Fruit fly (Drosophila melanogaster) whole organism, embryonic: Measurements from ENCODE around the gene Snapin.

ENCODE experiments used
- Aef1 ChIP-seq: fragments of 200-800 bp; sonication (Bioruptor generic); IDR thresholded peaks from 3 replicates; pipeline ENCODE4 v1.3.6; 2022; ENCODE audit warnings: missing biosample characterization, missing genetic modification characterization
- Antp ChIP-seq: fragments of 200-800 bp; sonication (Bioruptor generic); optimal IDR thresholded peaks from 3 replicates; lab custom pipeline; 2016; ENCODE audit warnings: missing biosample characterization, missing genetic modification characterization
- CG10321 ChIP-seq: fragments of 200-800 bp; sonication (Bioruptor generic); IDR thresholded peaks from 2 replicates; pipeline ENCODE4 v1.3.6; 2022; ENCODE audit warnings: missing biosample characterization, missing genetic modification characterization
- CG10959 ChIP-seq: fragments of 200-800 bp; sonication (Bioruptor generic); IDR thresholded peaks from 2 replicates; pipeline ENCODE4 v1.3.6; 2022; ENCODE audit warnings: missing biosample characterization, missing genetic modification characterization
- CG12391 ChIP-seq: fragments of 200-800 bp; sonication (Bioruptor generic); optimal IDR thresholded peaks from 3 replicates; lab custom pipeline; 2018; ENCODE audit warnings: missing biosample characterization, mild to moderate bottlenecking, missing genetic modification characterization, moderate library complexity
- CG13424 ChIP-seq: fragments of 200-800 bp; sonication (Bioruptor generic); optimal IDR thresholded peaks from 2 replicates; lab custom pipeline; 2019; ENCODE audit warnings: missing biosample characterization, mild to moderate bottlenecking, missing genetic modification characterization, moderate library complexity
- CG15514 ChIP-seq: fragments of 200-800 bp; sonication (Bioruptor generic); optimal IDR thresholded peaks from 3 replicates; lab custom pipeline; 2017; ENCODE audit warnings: missing biosample characterization, missing genetic modification characterization, mild to moderate bottlenecking, moderate library complexity, missing genetic modification reagents
- CG17361 ChIP-seq: fragments of 200-800 bp; sonication (Bioruptor generic); IDR thresholded peaks from 3 replicates; pipeline ENCODE4 v1.3.6; 2022; ENCODE audit warnings: missing biosample characterization, missing genetic modification characterization
- CG17568 ChIP-seq: fragments of 200-800 bp; sonication (Bioruptor generic); optimal IDR thresholded peaks from 2 replicates; lab custom pipeline; 2018; ENCODE audit warnings: missing biosample characterization, mild to moderate bottlenecking, missing genetic modification characterization, moderate library complexity
- CG17802 ChIP-seq: fragments of 200-800 bp; sonication (Bioruptor generic); optimal IDR thresholded peaks from 2 replicates; lab custom pipeline; 2018; ENCODE audit warnings: missing biosample characterization, mild to moderate bottlenecking, missing genetic modification characterization, moderate library complexity
- CG2199 ChIP-seq: fragments of 200-800 bp; sonication (Bioruptor generic); IDR thresholded peaks from 3 replicates; pipeline ENCODE4 v1.3.6; 2022; ENCODE audit warnings: missing biosample characterization, missing genetic modification characterization
- CG33557 ChIP-seq: fragments of 200-800 bp; sonication (Bioruptor generic); optimal IDR thresholded peaks from 2 replicates; lab custom pipeline; 2019; ENCODE audit warnings: missing biosample characterization, mild to moderate bottlenecking, missing genetic modification characterization, moderate library complexity
- CG34224 ChIP-seq: fragments of 200-800 bp; sonication (Bioruptor generic); IDR thresholded peaks from 3 replicates; pipeline ENCODE4 v1.3.6; 2022; ENCODE audit warnings: missing biosample characterization, missing genetic modification characterization; ENCODE audit not compliant: partially characterized antibody
- CG4360 ChIP-seq: fragments of 200-800 bp; sonication (Bioruptor generic); IDR thresholded peaks from 2 replicates; pipeline ENCODE4 v1.3.6; 2022; ENCODE audit warnings: missing biosample characterization, missing genetic modification characterization
- CG4404 ChIP-seq: fragments of 200-800 bp; sonication (Bioruptor generic); IDR thresholded peaks from 2 replicates; pipeline ENCODE4 v1.3.6; 2022; ENCODE audit warnings: missing biosample characterization, missing genetic modification characterization
- CG4730 ChIP-seq: fragments of 200-800 bp; sonication (Bioruptor generic); IDR thresholded peaks from 2 replicates; pipeline ENCODE4 v1.3.6; 2022; ENCODE audit warnings: missing biosample characterization, missing genetic modification characterization
- CG4820 ChIP-seq: fragments of 200-800 bp; sonication (Bioruptor generic); optimal IDR thresholded peaks from 3 replicates; lab custom pipeline; 2016; ENCODE audit warnings: missing biosample characterization, missing genetic modification characterization
- CG5180 ChIP-seq: fragments of 200-800 bp; sonication (Bioruptor generic); optimal IDR thresholded peaks from 3 replicates; lab custom pipeline; 2017; ENCODE audit warnings: missing biosample characterization, missing genetic modification characterization, mild to moderate bottlenecking, moderate library complexity, missing genetic modification reagents
- CG6175 ChIP-seq: fragments of 200-800 bp; sonication (Bioruptor generic); IDR thresholded peaks from 3 replicates; pipeline ENCODE4 v1.3.6; 2022; ENCODE audit warnings: missing biosample characterization, missing genetic modification characterization
- CG6683 ChIP-seq: fragments of 200-800 bp; sonication (Bioruptor generic); optimal IDR thresholded peaks from 2 replicates; lab custom pipeline; 2017; ENCODE audit warnings: missing biosample characterization, mild to moderate bottlenecking, missing genetic modification characterization, missing genetic modification reagents
- CG6765 ChIP-seq: fragments of 200-800 bp; sonication (Bioruptor generic); optimal IDR thresholded peaks from 3 replicates; lab custom pipeline; 2017; ENCODE audit warnings: missing biosample characterization, mild to moderate bottlenecking, missing genetic modification characterization
- CG9215 ChIP-seq: fragments of 200-800 bp; sonication (Bioruptor generic); IDR thresholded peaks from 2 replicates; pipeline ENCODE4 v1.3.6; 2022; ENCODE audit warnings: missing biosample characterization, missing genetic modification characterization
- CG9876 ChIP-seq: fragments of 200-800 bp; sonication (Bioruptor generic); optimal IDR thresholded peaks from 2 replicates; lab custom pipeline; 2016; ENCODE audit warnings: missing biosample characterization, missing genetic modification characterization
- CHES-1-like ChIP-seq: fragments of 200-800 bp; sonication (Bioruptor generic); optimal IDR thresholded peaks from 2 replicates; lab custom pipeline; 2016; ENCODE audit warnings: missing biosample characterization, missing genetic modification characterization
- CrebB ChIP-seq: fragments of 200-800 bp; sonication (Bioruptor generic); optimal IDR thresholded peaks from 3 replicates; lab custom pipeline; 2018; ENCODE audit warnings: missing biosample characterization, mild to moderate bottlenecking, missing genetic modification characterization
- Dfd ChIP-seq, 2 experiments: fragments of >200 bp; optimal IDR thresholded peaks; 2 replicates each; lab custom pipeline; 2017; ENCODE audit warnings: missing biosample characterization in 2 of 2, missing genetic modification characterization in 2 of 2
- Dip3 ChIP-seq: fragments of 200-800 bp; sonication (Bioruptor generic); optimal IDR thresholded peaks from 3 replicates; lab custom pipeline; 2016; ENCODE audit warnings: missing biosample characterization, missing genetic modification characterization
- Fer3 ChIP-seq: fragments of 200-800 bp; sonication (Bioruptor generic); optimal IDR thresholded peaks from 2 replicates; lab custom pipeline; 2018; ENCODE audit warnings: missing biosample characterization, mild to moderate bottlenecking, missing genetic modification characterization, moderate library complexity
- Hr51 ChIP-seq, 2 experiments: fragments of 200-800 bp; sonication (Bioruptor generic); optimal IDR thresholded peaks; 2 replicates in 1 of 2; 3 replicates in 1 of 2; lab custom pipeline; 2016 to 2018; ENCODE audit warnings: missing biosample characterization in 2 of 2, missing genetic modification characterization in 2 of 2, mild to moderate bottlenecking in 1 of 2, moderate library complexity in 1 of 2
- Poxn ChIP-seq: fragments of 200-800 bp; sonication (Bioruptor generic); IDR thresholded peaks from 2 replicates; pipeline ENCODE4 v1.3.6; 2022; ENCODE audit warnings: missing biosample characterization, missing genetic modification characterization
- Rfx ChIP-seq: fragments of 200-800 bp; sonication (Bioruptor generic); IDR thresholded peaks from 2 replicates; pipeline ENCODE4 v1.3.6; 2022; ENCODE audit warnings: missing biosample characterization, missing genetic modification characterization
- Ssrp ChIP-seq: fragments of 200-800 bp; sonication (Bioruptor generic); optimal IDR thresholded peaks from 2 replicates; lab custom pipeline; 2018; ENCODE audit warnings: missing biosample characterization, mild to moderate bottlenecking, missing genetic modification characterization, moderate library complexity
- Tbp ChIP-seq: fragments of >200 bp; optimal IDR thresholded peaks from 2 replicates; lab custom pipeline; 2018; ENCODE audit warnings: missing biosample characterization, missing genetic modification characterization
- abd-A ChIP-seq: fragments of 200-800 bp; sonication (Bioruptor generic); optimal IDR thresholded peaks from 3 replicates; lab custom pipeline; 2019; ENCODE audit warnings: missing biosample characterization, mild to moderate bottlenecking, missing genetic modification characterization, moderate library complexity
- ap ChIP-seq: fragments of 200-800 bp; sonication (Bioruptor generic); IDR thresholded peaks from 2 replicates; pipeline ENCODE4 v1.3.6; 2022; ENCODE audit warnings: missing biosample characterization, missing genetic modification characterization
- chm ChIP-seq: fragments of 200-800 bp; sonication (Bioruptor generic); IDR thresholded peaks from 2 replicates; pipeline ENCODE4 v1.3.6; 2022; ENCODE audit warnings: missing biosample characterization, missing genetic modification characterization
- crol ChIP-seq: fragments of 200-800 bp; sonication (Bioruptor generic); IDR thresholded peaks from 2 replicates; pipeline ENCODE4 v1.3.6; 2022; ENCODE audit warnings: missing biosample characterization, missing genetic modification characterization
- gcm ChIP-seq: fragments of 200-800 bp; sonication (Bioruptor generic); optimal IDR thresholded peaks from 2 replicates; lab custom pipeline; 2019; ENCODE audit warnings: missing biosample characterization, mild to moderate bottlenecking, missing genetic modification characterization, moderate library complexity
- grau ChIP-seq: fragments of 200-800 bp; optimal IDR thresholded peaks from 3 replicates; lab custom pipeline; 2019; ENCODE audit warnings: missing biosample characterization, mild to moderate bottlenecking, missing genetic modification characterization, moderate library complexity
- gsb-n ChIP-seq: fragments of 200-800 bp; sonication (Bioruptor generic); optimal IDR thresholded peaks from 3 replicates; lab custom pipeline; 2018; ENCODE audit warnings: missing biosample characterization, mild to moderate bottlenecking, missing genetic modification characterization
- ham ChIP-seq: fragments of 200-800 bp; sonication (Bioruptor generic); IDR thresholded peaks from 2 replicates; pipeline ENCODE4 v1.3.6; 2022; ENCODE audit warnings: missing biosample characterization, missing genetic modification characterization
- hth ChIP-seq: fragments of >200 bp; optimal IDR thresholded peaks from 2 replicates; lab custom pipeline; 2017; ENCODE audit warnings: inconsistent platforms
- pan ChIP-seq, 4 experiments: fragments of >200 bp in 3 of 4; fragments of 200-800 bp in 1 of 4; sonication (Bioruptor generic) in 1 of 4; optimal IDR thresholded peaks in 3 of 4; IDR thresholded peaks in 1 of 4; 2 replicates each; pipeline versions ENCODE4 v1.3.6 to Lab custom; 2017 to 2022; ENCODE audit warnings: missing biosample characterization in 2 of 4, missing genetic modification characterization in 2 of 4, mixed read lengths in 1 of 4
- pfk ChIP-seq: fragments of 200-800 bp; sonication (Bioruptor generic); optimal IDR thresholded peaks from 2 replicates; lab custom pipeline; 2018; ENCODE audit warnings: missing biosample characterization, mild to moderate bottlenecking, missing genetic modification characterization, moderate library complexity
- pho ChIP-seq: fragments of 200-800 bp; sonication (Bioruptor generic); optimal IDR thresholded peaks from 2 replicates; lab custom pipeline; 2016; ENCODE audit warnings: missing biosample characterization, missing genetic modification characterization
- schlank ChIP-seq: fragments of 200-800 bp; sonication (Bioruptor generic); optimal IDR thresholded peaks from 2 replicates; lab custom pipeline; 2018; ENCODE audit warnings: missing biosample characterization, mild to moderate bottlenecking, missing genetic modification characterization
- sens ChIP-seq: fragments of 200-800 bp; sonication (Bioruptor generic); peaks from one replicate; lab custom pipeline; 2016; ENCODE audit warnings: missing biosample characterization, missing genetic modification characterization
- unpg ChIP-seq: fragments of 200-800 bp; sonication (Bioruptor generic); optimal IDR thresholded peaks from 3 replicates; lab custom pipeline; 2018; ENCODE audit warnings: missing biosample characterization, mild to moderate bottlenecking, missing genetic modification characterization, moderate library complexity
- zen2 ChIP-seq: fragments of 200-800 bp; sonication (Bioruptor generic); IDR thresholded peaks from 3 replicates; pipeline ENCODE4 v1.3.6; 2022; ENCODE audit warnings: missing biosample characterization, missing genetic modification characterization; ENCODE audit not compliant: partially characterized antibody

Snapin gene

DNA sequence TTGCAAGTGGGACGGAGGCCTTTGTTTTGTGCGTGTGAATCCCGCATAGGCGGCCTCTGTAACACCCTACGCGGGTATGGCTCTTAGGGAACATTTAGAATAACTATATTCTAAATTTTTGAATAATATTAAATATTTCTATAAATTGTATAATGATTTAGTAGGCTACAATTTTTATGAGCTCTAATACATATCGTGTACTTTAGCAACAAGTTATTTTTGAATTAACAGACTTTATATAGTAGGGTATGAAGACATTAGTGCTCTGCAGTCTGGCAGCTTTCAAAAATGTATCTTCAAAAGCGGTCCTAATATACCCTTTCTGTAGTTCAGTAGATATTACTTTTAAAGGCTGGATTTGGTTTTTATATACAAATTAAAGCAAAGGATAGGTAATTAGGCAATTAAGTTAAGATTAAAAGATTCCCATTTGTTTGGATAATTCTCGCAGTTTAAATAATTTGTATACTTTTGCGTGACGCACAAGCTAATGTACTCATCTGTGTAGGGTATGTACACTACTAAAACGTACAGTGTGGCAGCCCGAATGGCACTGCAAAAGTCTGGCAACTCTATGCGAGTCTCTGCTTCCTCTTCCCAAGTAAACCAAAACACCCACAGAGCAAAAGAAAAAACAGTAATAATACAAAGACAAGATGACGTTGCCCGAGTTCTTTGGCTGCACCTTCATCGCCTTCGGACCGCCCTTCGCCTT is 6.3 kb upstream of the Snapin start, which contains the start of the genes Snx21 and aph-1 (continued):
- TF ChIP-seq CG13424 (tag; lab: Kevin White, UChicago) (peak; percentile 94), CG5180 (peak; percentile 74), CG9876 (peak; percentile 82), Aef1 (GFP tag; lab: Robert Waterston, UW) (peak; percentile 88), CG6765 (GFP tag; lab: Kevin White, UChicago) (peak; percentile 72), CG10959 (peak; percentile 81), Dip3 (GFP tag; lab: Kevin White, UChicago) (peak; percentile 93), Tbp (GFP tag; lab: Kevin White, UChicago) (no peak), unpg (GFP tag; lab: Kevin White, UChicago) (peak; percentile 94), CG6683 (GFP tag; lab: Kevin White, UChicago) (peak; percentile 84), pfk (GFP tag; lab: Kevin White, UChicago) (peak; percentile 12), CG10321 (GFP tag; lab: Robert Waterston, UW) (peak; percentile 61), pan (optimal IDR thresholded peaks at IDR 0.05; lab: Kevin White, UChicago) (no peak), pan (GFP tag; optimal IDR thresholded peaks at IDR 0.05 in 1 of 2, IDR thresholded peaks at IDR 0.05 in 1 of 2) (peak in 1 of 2 experiments; percentile 88), gcm (GFP tag; lab: Kevin White, UChicago) (peak; percentile 91), chm (GFP tag; lab: Robert Waterston, UW) (peak; percentile 63; the same call in 1 of the 2 replicates), CG12391 (peak; percentile 94), CG4360 (GFP tag; lab: Robert Waterston, UW) (peak; percentile 26; the same call in 1 of the 2 replicates), Antp (peak; percentile 93), CHES-1-like (peak; percentile 88), abd-A (tag; lab: Kevin White, UChicago) (peak; percentile 85), Fer3 (peak; percentile 93), ap (GFP tag; lab: Robert Waterston, UW) (peak; percentile 63), CG17361 (GFP tag; lab: Robert Waterston, UW) (peak; percentile 95), Ssrp (tag; lab: Kevin White, UChicago) (peak; percentile 90), CG17568 (no peak), Poxn (GFP tag; lab: Robert Waterston, UW) (peak; percentile 54), gsb-n (peak; percentile 90), CG2199 (0 out of 3 replicates have a peak, but pooled peaks have one; percentile 59), zen2 (GFP tag; lab: Robert Waterston, UW) (no peak), CG34224 (GFP tag; lab: Robert Waterston, UW) (no peak), CG33557 (GFP tag; lab: Kevin White, UChicago) (peak; percentile 88), CG15514 (peak; percentile 84), Hr51 (GFP tag; optimal IDR thresholded peaks at IDR 0.05; lab: Kevin White, UChicago) (peak; percentile 90 to 95), CG17802 (tag; lab: Kevin White, UChicago) (peak; percentile 63), pho (GFP tag; lab: Kevin White, UChicago) (peak; percentile 81), sens (GFP tag; lab: Kevin White, UChicago) (peak; percentile 98), CG4730 (GFP tag; lab: Robert Waterston, UW) (peak; percentile 79), CG4404 (GFP tag; lab: Robert Waterston, UW) (peak; percentile 87), hth (no peak), Rfx (GFP tag; lab: Robert Waterston, UW) (peak; percentile 90), Dfd (GFP tag; optimal IDR thresholded peaks at IDR 0.05; lab: Kevin White, UChicago) (no peak), CG6175 (peak; percentile 60), grau (tag; lab: Kevin White, UChicago) (peak; percentile 93), CG4820 (GFP tag; lab: Kevin White, UChicago) (peak; percentile 87), ham (GFP tag; lab: Robert Waterston, UW) (peak; percentile 67), crol (GFP tag; lab: Robert Waterston, UW) (peak; percentile 32; the same call in 1 of the 2 replicates), CG9215 (GFP tag; lab: Robert Waterston, UW) (peak; percentile 89), CrebB (peak; percentile 80), schlank (tag; lab: Kevin White, UChicago) (peak; percentile 63)
